Worm (Caenorhabditis elegans) whole organism, midembryonic: ENCODE measurements around the gene pks-1.

Source experiments
- T22C8.4 ChIP-seq: fragments of 200-800 bp; sonication (Bioruptor generic); IDR thresholded peaks from 2 replicates; pipeline ENCODE4 v1.3.6; 2022; ENCODE audit warnings: missing genetic modification characterization, missing compliant biosample characterization
- cog-1 ChIP-seq: sonication (generic microtip); optimal IDR thresholded peaks from 2 replicates; lab custom pipeline; 2016; ENCODE audit warnings: missing genetic modification characterization, missing compliant biosample characterization
- flt-1 ChIP-seq: fragments of 200-800 bp; sonication (Bioruptor generic); IDR thresholded peaks from 2 replicates; pipeline ENCODE4 v1.3.6; 2022; ENCODE audit warnings: missing genetic modification characterization, missing compliant biosample characterization
- klf-2 ChIP-seq: fragments of 200-800 bp; sonication (Bioruptor generic); conservative IDR thresholded peaks from 2 replicates; pipeline ENCODE4 v1.3.6; 2022; ENCODE audit warnings: missing genetic modification reagents, missing genetic modification characterization, missing compliant biosample characterization
- med-1 ChIP-seq: sonication (generic microtip); optimal IDR thresholded peaks from 2 replicates; lab custom pipeline; 2017; ENCODE audit warnings: missing genetic modification characterization, mild to moderate bottlenecking, missing compliant biosample characterization, antibody characterized with exemption, missing genetic modification reagents; ENCODE audit not compliant: insufficient read depth
- ref-1 ChIP-seq: fragments of 200-800 bp; sonication (Bioruptor generic); conservative IDR thresholded peaks from 2 replicates; pipeline ENCODE4 v1.3.6; 2022; ENCODE audit warnings: missing genetic modification reagents, missing genetic modification characterization, missing compliant biosample characterization
- tab-1 ChIP-seq: fragments of 200-800 bp; sonication (Bioruptor generic); IDR thresholded peaks from 2 replicates; pipeline ENCODE4 v1.3.6; 2022; ENCODE audit warnings: missing genetic modification characterization, missing compliant biosample characterization
- ztf-23 ChIP-seq: fragments of 200-800 bp; sonication (Bioruptor generic); IDR thresholded peaks from 2 replicates; pipeline ENCODE4 v1.3.6; 2022; ENCODE audit warnings: missing genetic modification reagents, missing genetic modification characterization, missing compliant biosample characterization
- ztf-29 ChIP-seq: fragments of 200-800 bp; sonication (Bioruptor generic); IDR thresholded peaks from 2 replicates; pipeline ENCODE4 v1.3.6; 2022; ENCODE audit warnings: missing genetic modification reagents, missing genetic modification characterization, missing compliant biosample characterization

DNA sequence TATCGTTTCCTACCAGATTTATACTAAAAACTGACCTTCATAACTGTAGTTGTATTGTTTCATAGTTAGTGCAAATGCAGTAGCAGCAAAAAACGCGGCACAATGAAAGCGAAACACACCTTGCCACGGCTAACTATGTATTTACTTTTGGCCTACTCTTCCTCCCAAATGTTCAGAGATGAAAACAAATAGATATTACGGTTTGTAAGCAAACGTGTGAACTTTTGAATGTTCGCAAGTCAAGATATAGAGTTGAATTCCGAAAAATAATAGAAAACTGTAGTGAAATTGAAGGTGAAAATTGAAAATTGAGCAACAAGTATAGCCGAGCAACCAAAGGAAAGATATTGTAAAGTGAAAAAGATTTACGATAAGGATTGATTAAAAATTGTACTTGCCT is 49.4 kb upstream of the pks-1 start, which contains the start of gene chtl-1:
- TF ChIP-seq tab-1 (GFP tag; lab: Robert Waterston, UW) = no peak
- no peak for TF ChIP-seq klf-2 (GFP tag; lab: Robert Waterston, UW)
- TF ChIP-seq ztf-29 (GFP tag; lab: Robert Waterston, UW) = no peak
- TF ChIP-seq flt-1 = no peak
- TF ChIP-seq T22C8.4 (GFP tag; lab: Robert Waterston, UW) = no peak
- no peak for TF ChIP-seq med-1 (GFP tag; lab: Kevin White, UChicago)
- TF ChIP-seq cog-1 (tag; lab: Kevin White, UChicago) = no peak
- no peak for TF ChIP-seq ref-1 (GFP tag; lab: Robert Waterston, UW)
- no peak for TF ChIP-seq ztf-23 (GFP tag; lab: Robert Waterston, UW)
